Worm (Caenorhabditis elegans): ENCODE data around the gene T26C12.1.

The T26C12.1 gene

ce11 chrIV:3311243-3311642 lies 52.5 kb downstream of the T26C12.1 start, which contains the start of gene zip-11 (continued):
- TF ChIP-seq him-1 (tag; optimal IDR thresholded peaks at IDR 0.05): no peak
- peak; percentile 12 to 63 for TF ChIP-seq let-607 (tag; optimal IDR thresholded peaks at IDR 0.05)
- TF ChIP-seq F33H1.4 (GFP tag; IDR thresholded peaks at IDR 0.05): 0 out of 2 replicates have a peak, but pooled peaks have one; percentile 13
- no peak for TF ChIP-seq cebp-1 (GFP tag; IDR thresholded peaks at IDR 0.05)
- peak; percentile 77 for TF ChIP-seq cebp-1 (tag; optimal IDR thresholded peaks at IDR 0.05)
- TF ChIP-seq mes-4 (tag; optimal IDR thresholded peaks at IDR 0.05): no peak
- no peak for TF ChIP-seq akir-1 (GFP tag; optimal IDR thresholded peaks at IDR 0.05)
- TF ChIP-seq hmg-20 (GFP tag; IDR thresholded peaks at IDR 0.05): no peak
- TF ChIP-seq F52B5.7 (tag; optimal IDR thresholded peaks at IDR 0.05): no peak
- peak; percentile 82 for TF ChIP-seq mcd-1 (GFP tag; IDR thresholded peaks at IDR 0.05)
- TF ChIP-seq repo-1 (tag; optimal IDR thresholded peaks at IDR 0.05): no peak
- no peak for TF ChIP-seq zim-3 (tag; optimal IDR thresholded peaks at IDR 0.05)
- no peak for TF ChIP-seq B0261.1 (tag; optimal IDR thresholded peaks at IDR 0.05)
- no peak for TF ChIP-seq attf-3 (GFP tag; conservative IDR thresholded peaks at IDR 0.05)
- peak; percentile 66 for TF ChIP-seq attf-5 (GFP tag; optimal IDR thresholded peaks at IDR 0.05)
- no peak for TF ChIP-seq athp-1 (tag; optimal IDR thresholded peaks at IDR 0.05)
- no peak for TF ChIP-seq nhr-179 (tag; optimal IDR thresholded peaks at IDR 0.05)
- TF ChIP-seq tbp1 (GFP tag; optimal IDR thresholded peaks at IDR 0.05): no peak
- TF ChIP-seq F57A8.1 (GFP tag; optimal IDR thresholded peaks at IDR 0.05): no peak
- peak; percentile 100 for TF ChIP-seq F57C9.4 (tag; optimal IDR thresholded peaks at IDR 0.05)
- TF ChIP-seq hmg-1.2 (GFP tag; IDR thresholded peaks at IDR 0.05): peak; percentile 99
- TF ChIP-seq nhr-120 (GFP tag; IDR thresholded peaks at IDR 0.05): no peak
- TF ChIP-seq C17E4.6 (GFP tag; IDR thresholded peaks at IDR 0.05): no peak
- TF ChIP-seq snpc-1.1 (tag; optimal IDR thresholded peaks at IDR 0.05; ENCODE audit: insufficient read depth): no peak
- TF ChIP-seq snpc-3.4 (tag; optimal IDR thresholded peaks at IDR 0.05): no peak
- TF ChIP-seq bed-1 (GFP tag; IDR thresholded peaks at IDR 0.05): no peak
- peak; percentile 69; the same call in 1 of the 2 replicates for TF ChIP-seq Y56A3A.18 (GFP tag; IDR thresholded peaks at IDR 0.05)
- TF ChIP-seq fkh-3 (tag; optimal IDR thresholded peaks at IDR 0.05): no peak
- peak; percentile 62 for TF ChIP-seq lin-40 (tag; optimal IDR thresholded peaks at IDR 0.05)
- no peak for TF ChIP-seq D2030.7 (GFP tag; IDR thresholded peaks at IDR 0.05)
- no peak for TF ChIP-seq hlh-26 (GFP tag; conservative IDR thresholded peaks at IDR 0.05)
- no peak for TF ChIP-seq attf-6 (GFP tag; IDR thresholded peaks at IDR 0.05)
- no peak for TF ChIP-seq ama-1 (optimal IDR thresholded peaks at IDR 0.05)
- TF ChIP-seq ama-1 (GFP tag; optimal IDR thresholded peaks at IDR 0.05): no peak
- no peak for TF ChIP-seq F55B11.4 (tag; optimal IDR thresholded peaks at IDR 0.05; ENCODE audit: borderline replicate concordance, insufficient read depth)
- peak; percentile 99 for TF ChIP-seq zfh-2 (GFP tag; conservative IDR thresholded peaks at IDR 0.05)
- peak in 1 of 3 experiments; percentile 54 for TF ChIP-seq lin-35 (GFP tag; optimal IDR thresholded peaks at IDR 0.05)
- TF ChIP-seq somi-1 (GFP tag; optimal IDR thresholded peaks at IDR 0.05): peak; percentile 26
- no peak for TF ChIP-seq unc-62 (GFP tag; optimal IDR thresholded peaks at IDR 0.05)
- no peak for TF ChIP-seq rec-8 (tag; optimal IDR thresholded peaks at IDR 0.05)
- TF ChIP-seq tbx-9 (tag; optimal IDR thresholded peaks at IDR 0.05; ENCODE audit: borderline replicate concordance): no peak
- peak; percentile 28 for TF ChIP-seq gei-17 (GFP tag; optimal IDR thresholded peaks at IDR 0.05)
- TF ChIP-seq ceh-58 (GFP tag; IDR thresholded peaks at IDR 0.05): no peak
- no peak for TF ChIP-seq ztf-25 (GFP tag; IDR thresholded peaks at IDR 0.05)
- no peak for TF ChIP-seq egl-18 (GFP tag; IDR thresholded peaks at IDR 0.05)
- TF ChIP-seq lsy-27 (tag; optimal IDR thresholded peaks at IDR 0.05; ENCODE audit: borderline replicate concordance, insufficient read depth): no peak
- no peak for TF ChIP-seq ceh-27 (GFP tag; optimal IDR thresholded peaks at IDR 0.05)
- TF ChIP-seq efl-1 (GFP tag; optimal IDR thresholded peaks at IDR 0.05): no peak
- TF ChIP-seq nhr-90 (tag; optimal IDR thresholded peaks at IDR 0.05): peak; percentile 75
